Worm (Caenorhabditis elegans) whole organism, late embryonic: ENCODE data around the gene vab-2.

ENCODE experiments used
- ama-1 ChIP-seq: fragments of 150-350 bp; optimal IDR thresholded peaks from 2 replicates; lab custom pipeline; 2014
- dmd-4 ChIP-seq: sonication (generic microtip); optimal IDR thresholded peaks from 2 replicates; lab custom pipeline; 2016; ENCODE audit warnings: borderline replicate concordance, missing genetic modification characterization, missing compliant biosample characterization
- fkh-6 ChIP-seq: sonication (generic microtip); optimal IDR thresholded peaks from 2 replicates; lab custom pipeline; 2016; ENCODE audit warnings: missing genetic modification characterization, missing compliant biosample characterization
- hlh-8 ChIP-seq: sonication (generic microtip); optimal IDR thresholded peaks from 2 replicates; lab custom pipeline; 2016; ENCODE audit warnings: missing genotype, missing genetic modification characterization, missing compliant biosample characterization
- lin-11 ChIP-seq: fragments of 200-800 bp; sonication (Bioruptor generic); optimal IDR thresholded peaks from 2 replicates; lab custom pipeline; 2018; ENCODE audit warnings: mild to moderate bottlenecking, missing genetic modification characterization, missing compliant biosample characterization
- nhr-11 ChIP-seq: fragments of 150-350 bp; optimal IDR thresholded peaks from 2 replicates; lab custom pipeline; 2014; ENCODE audit warnings: missing biosample characterization, missing genetic modification characterization
- pag-3 ChIP-seq: sonication (generic microtip); optimal IDR thresholded peaks from 2 replicates; lab custom pipeline; 2016; ENCODE audit warnings: missing compliant biosample characterization, missing genetic modification characterization, borderline replicate concordance
- pat-9 ChIP-seq: fragments of 200-800 bp; sonication (Bioruptor generic); optimal IDR thresholded peaks from 2 replicates; lab custom pipeline; 2018; ENCODE audit warnings: mild to moderate bottlenecking, missing genetic modification characterization, moderate library complexity, missing compliant biosample characterization
- pha-2 ChIP-seq: sonication (generic microtip); optimal IDR thresholded peaks from 2 replicates; lab custom pipeline; 2017; ENCODE audit warnings: mild to moderate bottlenecking, missing genetic modification characterization, missing compliant biosample characterization
- pha-4 ChIP-seq: fragments of 150-350 bp; optimal IDR thresholded peaks from 2 replicates; lab custom pipeline; 2018; ENCODE audit warnings: missing biosample characterization, missing genetic modification reagents, missing genetic modification characterization
- pros-1 ChIP-seq: fragments of 150-350 bp; optimal IDR thresholded peaks from 2 replicates; lab custom pipeline; 2014; ENCODE audit warnings: missing biosample characterization, missing genetic modification reagents, missing genetic modification characterization
- sdc-2 ChIP-seq: sonication (generic microtip); optimal IDR thresholded peaks from 2 replicates; lab custom pipeline; 2016; ENCODE audit warnings: missing genotype, missing genetic modification characterization, missing compliant biosample characterization
- unc-55 ChIP-seq: sonication (generic microtip); optimal IDR thresholded peaks from 2 replicates; lab custom pipeline; 2017; ENCODE audit warnings: missing biosample characterization, missing genetic modification reagents, missing genetic modification characterization

ce11 chrIV:3807545-3807944, 40.9 kb upstream of the vab-2 start:
- no peak for TF ChIP-seq pat-9 (tag; lab: Kevin White, UChicago)
- TF ChIP-seq fkh-6 (tag; lab: Kevin White, UChicago): no peak
- no peak for TF ChIP-seq dmd-4 (tag; lab: Kevin White, UChicago)
- TF ChIP-seq unc-55: no peak
- no peak for TF ChIP-seq nhr-11
- TF ChIP-seq hlh-8 (tag; lab: Kevin White, UChicago): no peak
- no peak for TF ChIP-seq pha-2 (tag; lab: Kevin White, UChicago)
- no peak for TF ChIP-seq ama-1 (lab: Kevin White, UChicago)
- TF ChIP-seq pag-3: no peak
- TF ChIP-seq pros-1 (tag; lab: Kevin White, UChicago): no peak
- TF ChIP-seq lin-11 (tag; lab: Kevin White, UChicago): no peak
- TF ChIP-seq sdc-2 (tag; lab: Kevin White, UChicago): no peak
- no peak for TF ChIP-seq pha-4 (tag; lab: Kevin White, UChicago)
